Fruit fly (Drosophila melanogaster): Measurements from ENCODE around the gene v.

The v gene

DNA sequence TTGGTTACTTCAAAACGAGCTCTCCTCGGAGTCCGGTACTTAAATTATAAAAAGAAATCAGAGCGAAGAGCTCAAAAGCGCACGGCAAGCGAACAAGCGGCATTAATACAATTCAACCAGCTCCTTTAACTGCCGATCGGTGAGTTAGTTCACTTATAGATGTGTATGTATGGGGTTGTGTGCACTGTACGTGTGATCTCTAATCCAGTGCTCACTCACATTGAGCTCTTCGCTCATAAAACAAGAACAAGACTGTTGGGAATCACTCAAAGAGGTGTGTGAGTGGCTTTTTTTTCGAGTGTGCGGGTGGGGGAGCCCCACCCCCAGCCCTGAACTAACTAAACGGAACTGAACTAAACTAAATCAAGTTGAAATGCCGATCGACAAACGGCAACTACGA, 32.6 kb upstream of the v start, which contains the start of gene Ork1:
Gene Ork1 (minus strand): TSS at position 101 of the 400 bp plus-strand sequence.
- TF ChIP-seq Blimp-1 (GFP tag; optimal IDR thresholded peaks at IDR 0.05) (no peak), CG6854 (GFP tag; optimal IDR thresholded peaks at IDR 0.05) (no peak), CG16779 (tag; optimal IDR thresholded peaks at IDR 0.05) (no peak), Sox14 (GFP tag; optimal IDR thresholded peaks at IDR 0.05) (no peak), Gug (GFP tag; IDR thresholded peaks at IDR 0.05) (no peak), spab (GFP tag; optimal IDR thresholded peaks at IDR 0.05) (no peak), CG6792 (GFP tag; optimal IDR thresholded peaks at IDR 0.05) (no peak), Hr39 (GFP tag; optimal IDR thresholded peaks at IDR 0.05) (no peak), net (GFP tag; optimal IDR thresholded peaks at IDR 0.05) (no peak), topi (GFP tag; optimal IDR thresholded peaks at IDR 0.05) (no peak), CG8119 (GFP tag; IDR thresholded peaks at IDR 0.05) (no peak), acj6 (GFP tag; optimal IDR thresholded peaks at IDR 0.05) (no peak), svp (GFP tag) (no peak), CG34406 (GFP tag; optimal IDR thresholded peaks at IDR 0.05) (no peak), Met (GFP tag; optimal IDR thresholded peaks at IDR 0.05) (no peak)

DNA sequence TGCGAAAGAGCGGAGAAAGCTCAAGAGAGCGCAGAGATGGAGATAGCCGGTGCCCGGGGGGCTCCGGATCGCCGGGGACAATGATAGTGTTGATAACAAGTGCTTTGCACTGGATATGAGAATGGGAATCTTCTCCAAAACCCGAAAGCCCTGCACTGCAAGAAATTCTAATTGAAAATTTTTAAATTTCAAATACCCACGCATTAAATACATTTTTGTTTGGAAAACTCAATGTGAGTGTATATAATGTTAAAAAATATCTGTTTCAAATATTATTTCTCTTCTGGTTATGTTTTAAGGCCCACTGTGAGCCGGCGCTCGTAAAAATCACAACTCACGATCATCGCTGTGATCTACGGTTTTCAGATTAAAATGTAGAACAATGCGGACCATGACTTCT, 30.6 kb upstream of the v start:
- TF ChIP-seq CG8632 (GFP tag; optimal IDR thresholded peaks at IDR 0.05) (no peak), Ets96B (tag; optimal IDR thresholded peaks at IDR 0.05) (peak; percentile 21), Eip75B (GFP tag; optimal IDR thresholded peaks at IDR 0.05) (peak; percentile 39), Sox102F (GFP tag; optimal IDR thresholded peaks at IDR 0.05) (peak; percentile 61), Met (GFP tag; optimal IDR thresholded peaks at IDR 0.05) (peak; percentile 33), CG6854 (GFP tag; optimal IDR thresholded peaks at IDR 0.05) (no peak), CG31627 (GFP tag; optimal IDR thresholded peaks at IDR 0.05) (peak; percentile 21), pdm3 (GFP tag; optimal IDR thresholded peaks at IDR 0.05) (peak; percentile 38), Smox (GFP tag; optimal IDR thresholded peaks at IDR 0.05) (peak; percentile 34), CG11902 (GFP tag; optimal IDR thresholded peaks at IDR 0.05) (no peak), CG8319 (GFP tag; optimal IDR thresholded peaks at IDR 0.05) (no peak), fd59A (GFP tag; optimal IDR thresholded peaks at IDR 0.05) (no peak), Hr39 (GFP tag; optimal IDR thresholded peaks at IDR 0.05) (peak; percentile 32), Hr38 (GFP tag; optimal IDR thresholded peaks at IDR 0.05) (no peak), lz (GFP tag; optimal IDR thresholded peaks at IDR 0.05) (peak; percentile 22), spab (GFP tag; optimal IDR thresholded peaks at IDR 0.05) (no peak), CG3032 (tag; optimal IDR thresholded peaks at IDR 0.05) (peak; percentile 14), topi (GFP tag; optimal IDR thresholded peaks at IDR 0.05) (peak; percentile 34), ss (GFP tag; optimal IDR thresholded peaks at IDR 0.05) (no peak), acj6 (GFP tag; optimal IDR thresholded peaks at IDR 0.05) (peak; percentile 28), CG4318 (GFP tag; optimal IDR thresholded peaks at IDR 0.05) (no peak), CG9139 (GFP tag; optimal IDR thresholded peaks at IDR 0.05) (no peak), Eip78C (GFP tag) (peak; percentile 82), CG11762 (GFP tag; optimal IDR thresholded peaks at IDR 0.05; ENCODE audit: insufficient read depth) (no peak), CG3919 (GFP tag; optimal IDR thresholded peaks at IDR 0.05) (peak; percentile 1), OdsH (GFP tag; optimal IDR thresholded peaks at IDR 0.05) (peak; percentile 30), CG32006 (GFP tag; optimal IDR thresholded peaks at IDR 0.05) (peak; percentile 27), esn (GFP tag; optimal IDR thresholded peaks at IDR 0.05) (peak; percentile 39), Sox14 (GFP tag; optimal IDR thresholded peaks at IDR 0.05) (peak; percentile 24), CG7368 (GFP tag; optimal IDR thresholded peaks at IDR 0.05) (no peak), svp (GFP tag) (peak; percentile 86), CG6792 (GFP tag; optimal IDR thresholded peaks at IDR 0.05) (peak; percentile 8), Lpt (GFP tag; optimal IDR thresholded peaks at IDR 0.05) (no peak), CG15336 (GFP tag; IDR thresholded peaks at IDR 0.05) (no peak), eg (GFP tag; IDR thresholded peaks at IDR 0.05) (peak; percentile 38; the same call in 1 of the 3 replicates), vri (GFP tag; optimal IDR thresholded peaks at IDR 0.05) (no peak), CG10631 (GFP tag; optimal IDR thresholded peaks at IDR 0.05) (no peak)
